Fruit fly (Drosophila melanogaster) whole organism, embryonic: ENCODE results near the gene CG34462.

Source experiments
- B-H1 ChIP-seq: fragments of 200-800 bp; sonication (Bioruptor generic); IDR thresholded peaks from 3 replicates; pipeline ENCODE4 v1.3.6; 2022; ENCODE audit warnings: missing biosample characterization, missing genetic modification characterization
- B-H2 ChIP-seq: fragments of 200-800 bp; sonication (Bioruptor generic); optimal IDR thresholded peaks from 2 replicates; lab custom pipeline; 2018; ENCODE audit warnings: missing biosample characterization, mild to moderate bottlenecking, missing genetic modification characterization
- CG1024 ChIP-seq: fragments of 200-800 bp; sonication (Bioruptor generic); IDR thresholded peaks from 2 replicates; pipeline ENCODE4 v1.3.6; 2022; ENCODE audit warnings: missing biosample characterization, missing genetic modification characterization
- CG10979 ChIP-seq: fragments of 200-800 bp; sonication (Bioruptor generic); optimal IDR thresholded peaks from 2 replicates; lab custom pipeline; 2018; ENCODE audit warnings: missing biosample characterization, mild to moderate bottlenecking, missing genetic modification characterization, moderate library complexity
- CG11247 ChIP-seq: fragments of 200-800 bp; sonication (Bioruptor generic); IDR thresholded peaks from 2 replicates; pipeline ENCODE4 v1.3.6; 2022; ENCODE audit warnings: missing biosample characterization, missing genetic modification characterization
- CG11398 ChIP-seq: fragments of 200-800 bp; sonication (Bioruptor generic); optimal IDR thresholded peaks from 2 replicates; lab custom pipeline; 2016; ENCODE audit warnings: missing biosample characterization, missing genetic modification characterization
- CG12071 ChIP-seq: fragments of 200-800 bp; sonication (Bioruptor generic); optimal IDR thresholded peaks from 3 replicates; lab custom pipeline; 2018; ENCODE audit warnings: missing biosample characterization, mild to moderate bottlenecking, missing genetic modification characterization
- CG12942 ChIP-seq: fragments of 200-800 bp; sonication (Bioruptor generic); optimal IDR thresholded peaks from 3 replicates; lab custom pipeline; 2016; ENCODE audit warnings: missing biosample characterization, missing genetic modification characterization
- CG13775 ChIP-seq: fragments of 200-800 bp; sonication (Bioruptor generic); optimal IDR thresholded peaks from 3 replicates; lab custom pipeline; 2017; ENCODE audit warnings: missing biosample characterization, mild to moderate bottlenecking, missing genetic modification characterization
- CG14014 ChIP-seq: fragments of 200-800 bp; sonication (Bioruptor generic); IDR thresholded peaks from 2 replicates; pipeline ENCODE4 v1.3.6; 2022; ENCODE audit warnings: missing biosample characterization, missing genetic modification characterization
- CG14860 ChIP-seq: fragments of 200-800 bp; sonication (Bioruptor generic); IDR thresholded peaks from 3 replicates; pipeline ENCODE4 v1.3.6; 2022; ENCODE audit warnings: missing biosample characterization, missing genetic modification characterization; ENCODE audit not compliant: partially characterized antibody
- CG15011 ChIP-seq: fragments of 200-800 bp; sonication (Bioruptor generic); optimal IDR thresholded peaks from 3 replicates; lab custom pipeline; 2018; ENCODE audit warnings: missing biosample characterization, mild to moderate bottlenecking, missing genetic modification characterization
- CG17361 ChIP-seq: fragments of 200-800 bp; sonication (Bioruptor generic); IDR thresholded peaks from 3 replicates; pipeline ENCODE4 v1.3.6; 2022; ENCODE audit warnings: missing biosample characterization, missing genetic modification characterization
- CG1832 ChIP-seq: fragments of 200-800 bp; sonication (Bioruptor generic); optimal IDR thresholded peaks from 2 replicates; lab custom pipeline; 2017; ENCODE audit warnings: missing biosample characterization, mild to moderate bottlenecking, missing genetic modification characterization, inconsistent platforms
- CG2120 ChIP-seq: fragments of 200-800 bp; sonication (Bioruptor generic); optimal IDR thresholded peaks from 3 replicates; lab custom pipeline; 2016; ENCODE audit warnings: missing biosample characterization, missing genetic modification characterization
- CG2199 ChIP-seq: fragments of 200-800 bp; sonication (Bioruptor generic); IDR thresholded peaks from 3 replicates; pipeline ENCODE4 v1.3.6; 2022; ENCODE audit warnings: missing biosample characterization, missing genetic modification characterization
- CG2678 ChIP-seq: fragments of 200-800 bp; sonication (Bioruptor generic); optimal IDR thresholded peaks from 3 replicates; lab custom pipeline; 2019; ENCODE audit warnings: missing biosample characterization, mild to moderate bottlenecking, missing genetic modification characterization, moderate library complexity
- CG30431 ChIP-seq: fragments of 200-800 bp; sonication (Bioruptor generic); optimal IDR thresholded peaks from 2 replicates; lab custom pipeline; 2017; ENCODE audit warnings: missing biosample characterization, missing genetic modification characterization
- CG31224 ChIP-seq: fragments of 200-800 bp; sonication (Bioruptor generic); IDR thresholded peaks from 2 replicates; pipeline ENCODE4 v1.3.6; 2022; ENCODE audit warnings: missing biosample characterization, missing genetic modification characterization
- CG6175 ChIP-seq: fragments of 200-800 bp; sonication (Bioruptor generic); IDR thresholded peaks from 3 replicates; pipeline ENCODE4 v1.3.6; 2022; ENCODE audit warnings: missing biosample characterization, missing genetic modification characterization
- CG6813 ChIP-seq: fragments of 200-800 bp; sonication (Bioruptor generic); optimal IDR thresholded peaks from 2 replicates; lab custom pipeline; 2017; ENCODE audit warnings: missing biosample characterization, missing genetic modification characterization, mild to moderate bottlenecking, moderate library complexity, missing genetic modification reagents
- CG6854 ChIP-seq: fragments of 200-800 bp; sonication (Bioruptor generic); optimal IDR thresholded peaks from 3 replicates; lab custom pipeline; 2017; ENCODE audit warnings: missing biosample characterization, mild to moderate bottlenecking, missing genetic modification characterization
- CG7745 ChIP-seq: fragments of 200-800 bp; sonication (Bioruptor generic); optimal IDR thresholded peaks from 2 replicates; lab custom pipeline; 2018; ENCODE audit warnings: missing biosample characterization, mild to moderate bottlenecking, missing genetic modification characterization, moderate library complexity
- CG9215 ChIP-seq: fragments of 200-800 bp; sonication (Bioruptor generic); IDR thresholded peaks from 2 replicates; pipeline ENCODE4 v1.3.6; 2022; ENCODE audit warnings: missing biosample characterization, missing genetic modification characterization
- Dbx ChIP-seq: fragments of 200-800 bp; sonication (Bioruptor generic); IDR thresholded peaks from 3 replicates; pipeline ENCODE4 v1.3.6; 2022; ENCODE audit warnings: missing biosample characterization, missing genetic modification characterization
- Med ChIP-seq: fragments of 200-800 bp; sonication (Bioruptor generic); peaks from one replicate; lab custom pipeline; 2016; ENCODE audit warnings: missing biosample characterization, missing genetic modification characterization, mild to moderate bottlenecking, inconsistent platforms, moderate library complexity
- NfI ChIP-seq: fragments of 200-800 bp; sonication (Bioruptor generic); optimal IDR thresholded peaks from 3 replicates; lab custom pipeline; 2018; ENCODE audit warnings: missing biosample characterization, mild to moderate bottlenecking, missing genetic modification characterization, moderate library complexity
- Opbp ChIP-seq: fragments of 200-800 bp; sonication (Bioruptor generic); IDR thresholded peaks from 3 replicates; pipeline ENCODE4 v1.3.6; 2022; ENCODE audit warnings: missing biosample characterization, missing genetic modification characterization; ENCODE audit not compliant: partially characterized antibody
- Optix ChIP-seq: fragments of 200-800 bp; sonication (Bioruptor generic); IDR thresholded peaks from 3 replicates; pipeline ENCODE4 v1.3.6; 2022; ENCODE audit warnings: missing biosample characterization, missing genetic modification characterization
- Ssrp ChIP-seq: fragments of 200-800 bp; sonication (Bioruptor generic); optimal IDR thresholded peaks from 2 replicates; lab custom pipeline; 2018; ENCODE audit warnings: missing biosample characterization, mild to moderate bottlenecking, missing genetic modification characterization, moderate library complexity
- ara ChIP-seq: fragments of 200-800 bp; sonication (Bioruptor generic); IDR thresholded peaks from 2 replicates; pipeline ENCODE4 v1.3.6; 2022; ENCODE audit warnings: missing biosample characterization, missing genetic modification characterization
- br ChIP-seq: fragments of >200 bp; optimal IDR thresholded peaks from 2 replicates; lab custom pipeline; 2017
- cg ChIP-seq: fragments of 200-800 bp; sonication (Bioruptor generic); optimal IDR thresholded peaks from 3 replicates; lab custom pipeline; 2019; ENCODE audit warnings: missing biosample characterization, mild to moderate bottlenecking, missing genetic modification characterization, moderate library complexity
- disco-r ChIP-seq: fragments of 200-800 bp; sonication (Bioruptor generic); optimal IDR thresholded peaks from 2 replicates; lab custom pipeline; 2016; ENCODE audit warnings: missing biosample characterization, missing genetic modification characterization
- eve ChIP-seq, 2 experiments: fragments of >200 bp; optimal IDR thresholded peaks; 2 replicates each; lab custom pipeline; 2017; ENCODE audit warnings: missing biosample characterization in 2 of 2, missing genetic modification characterization in 2 of 2
- gem ChIP-seq: fragments of 200-800 bp; sonication (Bioruptor generic); optimal IDR thresholded peaks from 2 replicates; lab custom pipeline; 2019; ENCODE audit warnings: missing biosample characterization, mild to moderate bottlenecking, missing genetic modification characterization, moderate library complexity
- hkb ChIP-seq, 2 experiments: fragments of 200-800 bp in 1 of 2; fragments of >200 bp in 1 of 2; sonication (Bioruptor generic) in 1 of 2; IDR thresholded peaks in 1 of 2; optimal IDR thresholded peaks in 1 of 2; 2 replicates each; pipeline versions ENCODE4 v1.3.6 to Lab custom; 2017 to 2022; ENCODE audit warnings: missing biosample characterization in 1 of 2, missing genetic modification characterization in 1 of 2
- ind ChIP-seq: fragments of 200-800 bp; sonication (Bioruptor generic); optimal IDR thresholded peaks from 3 replicates; lab custom pipeline; 2016; ENCODE audit warnings: missing biosample characterization, missing genetic modification characterization
- jumu ChIP-seq: fragments of 200-800 bp; sonication (Bioruptor generic); optimal IDR thresholded peaks from 3 replicates; lab custom pipeline; 2016; ENCODE audit warnings: missing biosample characterization, missing genetic modification characterization
- lmd ChIP-seq: fragments of 200-800 bp; sonication (Bioruptor generic); IDR thresholded peaks from 2 replicates; pipeline ENCODE4 v1.3.6; 2022; ENCODE audit warnings: missing biosample characterization, missing genetic modification characterization
- nau ChIP-seq: fragments of 200-800 bp; sonication (Bioruptor generic); optimal IDR thresholded peaks from 3 replicates; lab custom pipeline; 2017; ENCODE audit warnings: missing biosample characterization, mild to moderate bottlenecking, missing genetic modification characterization, missing genetic modification reagents
- pum ChIP-seq: fragments of 200-800 bp; sonication (Bioruptor generic); optimal IDR thresholded peaks from 2 replicates; lab custom pipeline; 2016; ENCODE audit warnings: missing biosample characterization, missing genetic modification characterization
- slbo ChIP-seq: fragments of 200-800 bp; sonication (Bioruptor generic); IDR thresholded peaks from 2 replicates; pipeline ENCODE4 v1.3.6; 2022; ENCODE audit warnings: missing biosample characterization, missing genetic modification characterization
- slou ChIP-seq: fragments of 200-800 bp; sonication (Bioruptor generic); optimal IDR thresholded peaks from 3 replicates; lab custom pipeline; 2016; ENCODE audit warnings: missing biosample characterization, missing genetic modification characterization
- sug ChIP-seq: fragments of 200-800 bp; optimal IDR thresholded peaks from 2 replicates; lab custom pipeline; 2019; ENCODE audit warnings: missing biosample characterization, mild to moderate bottlenecking, missing genetic modification characterization, moderate library complexity
- tna ChIP-seq: fragments of 200-800 bp; sonication (Bioruptor generic); IDR thresholded peaks from 2 replicates; pipeline ENCODE4 v1.3.6; 2022; ENCODE audit warnings: missing biosample characterization, missing genetic modification characterization; ENCODE audit not compliant: partially characterized antibody
- twi ChIP-seq: fragments of 200-800 bp; optimal IDR thresholded peaks from 2 replicates; lab custom pipeline; 2019; ENCODE audit warnings: missing biosample characterization, mild to moderate bottlenecking, missing genetic modification characterization, moderate library complexity
- tx ChIP-seq: fragments of 200-800 bp; sonication (Bioruptor generic); optimal IDR thresholded peaks from 2 replicates; lab custom pipeline; 2016; ENCODE audit warnings: missing biosample characterization, missing genetic modification characterization
- unpg ChIP-seq: fragments of 200-800 bp; sonication (Bioruptor generic); optimal IDR thresholded peaks from 3 replicates; lab custom pipeline; 2018; ENCODE audit warnings: missing biosample characterization, mild to moderate bottlenecking, missing genetic modification characterization, moderate library complexity
- vvl ChIP-seq: fragments of 200-800 bp; sonication (Bioruptor generic); IDR thresholded peaks from 2 replicates; pipeline ENCODE4 v1.3.6; 2022; ENCODE audit warnings: missing biosample characterization, missing genetic modification characterization

CG34462 gene

DNA sequence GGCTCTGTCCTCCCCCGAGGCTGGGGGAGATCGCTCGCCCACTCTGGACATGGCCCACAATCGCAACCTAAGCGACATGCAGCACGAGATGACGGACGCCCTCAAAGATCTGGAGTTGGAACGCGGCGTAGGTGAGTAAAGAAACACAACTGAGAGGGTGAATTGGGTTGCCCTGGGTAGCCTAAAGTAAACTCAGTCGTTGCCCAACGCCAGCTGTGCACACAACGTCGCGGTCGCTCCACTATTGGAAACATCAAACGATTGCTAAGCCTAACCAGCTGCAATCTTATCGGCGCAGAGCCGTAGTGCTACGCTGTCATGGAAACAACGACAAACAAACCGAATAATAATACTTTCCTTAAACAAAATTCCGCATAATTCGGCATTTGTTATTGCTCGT, 19.0 kb downstream of the CG34462 start (continued):
- TF ChIP-seq twi (tag; lab: Kevin White, UChicago) (no peak), CG11247 (peak; percentile 47; the same call in 1 of the 2 replicates), sug (tag; lab: Kevin White, UChicago) (no peak), CG6175 (GFP tag; lab: Robert Waterston, UW) (no peak), nau (GFP tag; lab: Kevin White, UChicago) (no peak), lmd (no peak), CG31224 (0 out of 2 replicates have a peak, but pooled peaks have one; percentile 11), ara (GFP tag; lab: Robert Waterston, UW) (no peak), tx (GFP tag; lab: Kevin White, UChicago) (no peak), jumu (GFP tag; lab: Kevin White, UChicago) (no peak), CG2678 (tag; lab: Kevin White, UChicago) (no peak), CG12071 (GFP tag; lab: Kevin White, UChicago) (peak; percentile 64), CG9215 (no peak), CG2199 (GFP tag; lab: Robert Waterston, UW) (no peak), ind (GFP tag; lab: Kevin White, UChicago) (no peak), br (no peak), CG6813 (GFP tag; lab: Kevin White, UChicago) (peak; percentile 70), CG7745 (tag; lab: Kevin White, UChicago) (no peak), CG11398 (GFP tag; lab: Kevin White, UChicago) (no peak), disco-r (GFP tag; lab: Kevin White, UChicago) (no peak), NfI (no peak), Dbx (GFP tag; lab: Robert Waterston, UW) (no peak), CG30431 (GFP tag; lab: Kevin White, UChicago) (no peak), cg (GFP tag; lab: Kevin White, UChicago) (no peak), CG13775 (GFP tag; lab: Kevin White, UChicago) (no peak), Opbp (no peak), unpg (GFP tag; lab: Kevin White, UChicago) (no peak)

- TF ChIP-seq slbo (GFP tag; lab: Robert Waterston, UW) = no peak
- TF ChIP-seq hkb (optimal IDR thresholded peaks at IDR 0.05; lab: Kevin White, UChicago) = no peak
- no peak for TF ChIP-seq hkb (GFP tag; IDR thresholded peaks at IDR 0.05; lab: Robert Waterston, UW)
- no peak for TF ChIP-seq Ssrp (tag; lab: Kevin White, UChicago)
- no peak for TF ChIP-seq gem (tag; lab: Kevin White, UChicago)
- no peak for TF ChIP-seq slou (GFP tag; lab: Kevin White, UChicago)
- no peak for TF ChIP-seq CG15011 (GFP tag; lab: Kevin White, UChicago)
- no peak for TF ChIP-seq CG14860 (GFP tag; lab: Robert Waterston, UW)
These were observed 27.8 kb downstream of the CG34462 start, which contains the start of gene Culd for dm6 chr3L:8356196-8356595. Gene Culd (minus strand): TSS chr3L:8356296.

DNA sequence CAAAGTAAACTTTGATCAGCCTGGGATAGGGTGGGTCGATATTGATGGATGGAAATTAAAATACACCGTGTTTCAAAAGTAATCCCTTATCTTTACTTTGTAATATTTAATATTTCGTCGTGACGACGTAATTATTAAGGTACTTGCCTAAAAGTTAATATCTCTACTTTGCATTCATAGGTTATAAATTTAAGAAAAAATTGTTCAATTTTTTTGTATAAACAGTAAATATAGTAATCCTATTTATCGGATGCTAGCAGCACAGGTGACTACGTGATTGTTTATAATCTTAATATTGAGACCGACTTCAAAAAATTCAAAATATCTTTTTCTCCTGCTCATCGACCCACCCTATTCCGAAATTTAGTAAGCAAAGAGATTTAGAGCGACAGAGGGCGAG, 29.8 kb downstream of the CG34462 start:
- no peak for TF ChIP-seq cg (GFP tag; lab: Kevin White, UChicago)
- TF ChIP-seq B-H2 (GFP tag; lab: Kevin White, UChicago) = no peak
- TF ChIP-seq CG6854 (GFP tag; lab: Kevin White, UChicago) = no peak
- TF ChIP-seq Dbx (GFP tag; lab: Robert Waterston, UW) = no peak
- no peak for TF ChIP-seq CG1024 (GFP tag; lab: Robert Waterston, UW)
- TF ChIP-seq CG10979 = no peak
- peak; percentile 78 for TF ChIP-seq Med (GFP tag; lab: Kevin White, UChicago)
- no peak for TF ChIP-seq pum (GFP tag; lab: Kevin White, UChicago)
- no peak for TF ChIP-seq CG17361 (GFP tag; lab: Robert Waterston, UW)
- TF ChIP-seq CG12942 (GFP tag; lab: Kevin White, UChicago) = no peak
- peak; percentile 12 for TF ChIP-seq CG2120 (GFP tag; lab: Kevin White, UChicago)
- TF ChIP-seq CG1832 = no peak
- TF ChIP-seq B-H1 (GFP tag; lab: Robert Waterston, UW) = no peak
- no peak for TF ChIP-seq CG14014 (GFP tag; lab: Robert Waterston, UW)
- no peak for TF ChIP-seq Optix (GFP tag; lab: Robert Waterston, UW)
- TF ChIP-seq eve (GFP tag; optimal IDR thresholded peaks at IDR 0.05; lab: Kevin White, UChicago) = no peak
- no peak for TF ChIP-seq tna
- TF ChIP-seq vvl (GFP tag; lab: Robert Waterston, UW) = 0 out of 2 replicates have a peak, but pooled peaks have one; percentile 16
